Fruit fly (Drosophila melanogaster) whole organism, embryonic: ENCODE measurements around the gene hry.

Experiments
- Awh ChIP-seq: fragments of 200-800 bp; sonication (Bioruptor generic); IDR thresholded peaks from 2 replicates; pipeline ENCODE4, ENCODE4 v1.3.6; 2022; ENCODE audit warnings: missing biosample characterization, missing genetic modification characterization
- CG1233 ChIP-seq: fragments of 200-800 bp; sonication (Bioruptor generic); optimal IDR thresholded peaks from 4 replicates; lab custom pipeline; 2018; ENCODE audit warnings: missing biosample characterization, mild to moderate bottlenecking, missing genetic modification characterization
- CG13287 ChIP-seq: fragments of 200-800 bp; sonication (Bioruptor generic); IDR thresholded peaks from 2 replicates; pipeline ENCODE4 v1.3.6; 2022; ENCODE audit warnings: missing biosample characterization, missing genetic modification characterization; ENCODE audit not compliant: partially characterized antibody
- CG13296 ChIP-seq: fragments of 200-800 bp; sonication (Bioruptor generic); optimal IDR thresholded peaks from 3 replicates; lab custom pipeline; 2018; ENCODE audit warnings: missing biosample characterization, mild to moderate bottlenecking, missing genetic modification characterization
- CG14014 ChIP-seq: fragments of 200-800 bp; sonication (Bioruptor generic); IDR thresholded peaks from 2 replicates; pipeline ENCODE4 v1.3.6; 2022; ENCODE audit warnings: missing biosample characterization, missing genetic modification characterization
- CG15073 ChIP-seq: fragments of 200-800 bp; sonication (Bioruptor generic); optimal IDR thresholded peaks from 2 replicates; lab custom pipeline; 2016; ENCODE audit warnings: missing biosample characterization, missing genetic modification characterization
- CG15269 ChIP-seq: fragments of 200-800 bp; sonication (Bioruptor generic); optimal IDR thresholded peaks from 2 replicates; lab custom pipeline; 2018; ENCODE audit warnings: missing biosample characterization, mild to moderate bottlenecking, missing genetic modification characterization, moderate library complexity
- CG1603 ChIP-seq: fragments of 200-800 bp; sonication (Bioruptor generic); optimal IDR thresholded peaks from 2 replicates; lab custom pipeline; 2019; ENCODE audit warnings: missing biosample characterization, mild to moderate bottlenecking, missing genetic modification characterization, moderate library complexity
- CG16779 ChIP-seq: fragments of 200-800 bp; sonication (Bioruptor generic); IDR thresholded peaks from 2 replicates; pipeline ENCODE4 v1.3.6; 2022; ENCODE audit warnings: missing biosample characterization, missing genetic modification characterization
- CG16863 ChIP-seq: fragments of 200-800 bp; sonication (Bioruptor generic); optimal IDR thresholded peaks from 3 replicates; lab custom pipeline; 2016; ENCODE audit warnings: missing biosample characterization, missing genetic modification characterization
- CG17361 ChIP-seq: fragments of 200-800 bp; sonication (Bioruptor generic); IDR thresholded peaks from 3 replicates; pipeline ENCODE4 v1.3.6; 2022; ENCODE audit warnings: missing biosample characterization, missing genetic modification characterization
- CG17612 ChIP-seq: fragments of 200-800 bp; sonication (Bioruptor generic); IDR thresholded peaks from 2 replicates; pipeline ENCODE4 v1.3.6; 2022; ENCODE audit warnings: missing biosample characterization, missing genetic modification characterization
- CG1792 ChIP-seq: fragments of 200-800 bp; sonication (Bioruptor generic); optimal IDR thresholded peaks from 2 replicates; lab custom pipeline; 2016; ENCODE audit warnings: missing biosample characterization, missing genetic modification characterization
- CG2875 ChIP-seq: fragments of 200-800 bp; sonication (Bioruptor generic); optimal IDR thresholded peaks from 2 replicates; lab custom pipeline; 2017; ENCODE audit warnings: missing biosample characterization, mild to moderate bottlenecking, missing genetic modification characterization, missing genetic modification reagents
- CG4360 ChIP-seq: fragments of 200-800 bp; sonication (Bioruptor generic); IDR thresholded peaks from 2 replicates; pipeline ENCODE4 v1.3.6; 2022; ENCODE audit warnings: missing biosample characterization, missing genetic modification characterization
- CG4424 ChIP-seq: fragments of 200-800 bp; sonication (Bioruptor generic); optimal IDR thresholded peaks from 3 replicates; lab custom pipeline; 2016; ENCODE audit warnings: missing biosample characterization, missing genetic modification characterization
- CG4707 ChIP-seq: fragments of 200-800 bp; sonication (Bioruptor generic); optimal IDR thresholded peaks from 2 replicates; lab custom pipeline; 2018; ENCODE audit warnings: missing biosample characterization, mild to moderate bottlenecking, missing genetic modification characterization, moderate library complexity
- CG5953 ChIP-seq: fragments of 200-800 bp; sonication (Bioruptor generic); IDR thresholded peaks from 2 replicates; pipeline ENCODE4 v1.3.6; 2022; ENCODE audit warnings: missing biosample characterization, missing genetic modification characterization
- CG6813 ChIP-seq: fragments of 200-800 bp; sonication (Bioruptor generic); optimal IDR thresholded peaks from 2 replicates; lab custom pipeline; 2017; ENCODE audit warnings: missing biosample characterization, missing genetic modification characterization, mild to moderate bottlenecking, moderate library complexity, missing genetic modification reagents
- CG7987 ChIP-seq: fragments of 200-800 bp; sonication (Bioruptor generic); optimal IDR thresholded peaks from 2 replicates; lab custom pipeline; 2018; ENCODE audit warnings: missing biosample characterization, mild to moderate bottlenecking, missing genetic modification characterization, moderate library complexity
- CG8089 ChIP-seq: fragments of 200-800 bp; sonication (Bioruptor generic); optimal IDR thresholded peaks from 3 replicates; lab custom pipeline; 2016; ENCODE audit warnings: missing biosample characterization, missing genetic modification characterization
- CG8281 ChIP-seq: fragments of 200-800 bp; sonication (Bioruptor generic); optimal IDR thresholded peaks from 2 replicates; lab custom pipeline; 2018; ENCODE audit warnings: missing biosample characterization, mild to moderate bottlenecking, missing genetic modification characterization, moderate library complexity
- Deaf1 ChIP-seq: fragments of 200-800 bp; optimal IDR thresholded peaks from 3 replicates; lab custom pipeline; 2019; ENCODE audit warnings: missing biosample characterization, mild to moderate bottlenecking, missing genetic modification characterization, moderate library complexity
- Dll ChIP-seq: fragments of 200-800 bp; sonication (Bioruptor generic); IDR thresholded peaks from 4 replicates; pipeline ENCODE4 v1.3.6; 2022; ENCODE audit warnings: missing biosample characterization, missing genetic modification characterization; ENCODE audit not compliant: partially characterized antibody
- HLH4C ChIP-seq: fragments of 200-800 bp; sonication (Bioruptor generic); IDR thresholded peaks from 3 replicates; pipeline ENCODE4 v1.3.6; 2022; ENCODE audit warnings: missing biosample characterization, missing genetic modification characterization; ENCODE audit not compliant: partially characterized antibody
- Hand ChIP-seq: fragments of 200-800 bp; sonication (Bioruptor generic); optimal IDR thresholded peaks from 2 replicates; lab custom pipeline; 2017; ENCODE audit warnings: mild to moderate bottlenecking, missing biosample characterization, missing genetic modification reagents, missing genetic modification characterization
- Hmr ChIP-seq: fragments of 200-800 bp; sonication (Bioruptor generic); optimal IDR thresholded peaks from 3 replicates; lab custom pipeline; 2017; ENCODE audit warnings: mild to moderate bottlenecking, missing biosample characterization, missing genetic modification reagents, missing genetic modification characterization
- Hr39 ChIP-seq: fragments of >200 bp; optimal IDR thresholded peaks from 2 replicates; lab custom pipeline; 2017
- Hr78 ChIP-seq, 2 experiments: fragments of 200-800 bp in 1 of 2; fragments of >200 bp in 1 of 2; sonication (Bioruptor generic) in 1 of 2; optimal IDR thresholded peaks; 2 replicates each; lab custom pipeline; 2017 to 2019; ENCODE audit warnings: missing biosample characterization in 2 of 2, missing genetic modification characterization in 2 of 2, mild to moderate bottlenecking in 1 of 2, moderate library complexity in 1 of 2
- Meics ChIP-seq: fragments of 200-800 bp; sonication (Bioruptor generic); optimal IDR thresholded peaks from 2 replicates; lab custom pipeline; 2017; ENCODE audit warnings: missing biosample characterization, mild to moderate bottlenecking, missing genetic modification characterization
- Neu2 ChIP-seq: fragments of 200-800 bp; sonication (Bioruptor generic); optimal IDR thresholded peaks from 3 replicates; lab custom pipeline; 2016; ENCODE audit warnings: missing biosample characterization, missing genetic modification characterization, borderline replicate concordance
- Nf-YC ChIP-seq: fragments of 200-800 bp; optimal IDR thresholded peaks from 3 replicates; lab custom pipeline; 2019; ENCODE audit warnings: missing biosample characterization, mild to moderate bottlenecking, missing genetic modification characterization, moderate library complexity
- PHDP ChIP-seq: fragments of 200-800 bp; sonication (Bioruptor generic); optimal IDR thresholded peaks from 3 replicates; lab custom pipeline; 2018; ENCODE audit warnings: missing biosample characterization, mild to moderate bottlenecking, missing genetic modification characterization, moderate library complexity
- btn ChIP-seq: fragments of 200-800 bp; sonication (Bioruptor generic); optimal IDR thresholded peaks from 2 replicates; lab custom pipeline; 2016; ENCODE audit warnings: missing biosample characterization, missing genetic modification characterization
- da ChIP-seq: fragments of 200-800 bp; sonication (Bioruptor generic); optimal IDR thresholded peaks from 2 replicates; lab custom pipeline; 2016; ENCODE audit warnings: missing biosample characterization, missing genetic modification characterization
- fd3F ChIP-seq: fragments of 200-800 bp; sonication (Bioruptor generic); optimal IDR thresholded peaks from 2 replicates; lab custom pipeline; 2018; ENCODE audit warnings: missing biosample characterization, mild to moderate bottlenecking, missing genetic modification characterization, moderate library complexity
- fru ChIP-seq: fragments of >200 bp; optimal IDR thresholded peaks from 2 replicates; lab custom pipeline; 2017
- gce ChIP-seq: fragments of 200-800 bp; sonication (Bioruptor generic); IDR thresholded peaks from 3 replicates; pipeline ENCODE4 v1.3.6; 2022; ENCODE audit warnings: missing biosample characterization, missing genetic modification characterization
- gsb-n ChIP-seq: fragments of 200-800 bp; sonication (Bioruptor generic); optimal IDR thresholded peaks from 3 replicates; lab custom pipeline; 2018; ENCODE audit warnings: missing biosample characterization, mild to moderate bottlenecking, missing genetic modification characterization
- hbn ChIP-seq: fragments of 200-800 bp; sonication (Bioruptor generic); IDR thresholded peaks from 2 replicates; pipeline ENCODE4 v1.3.6; 2022; ENCODE audit warnings: missing biosample characterization, missing genetic modification characterization; ENCODE audit not compliant: partially characterized antibody
- her ChIP-seq: fragments of 200-800 bp; sonication (Bioruptor generic); optimal IDR thresholded peaks from 2 replicates; lab custom pipeline; 2016; ENCODE audit warnings: missing biosample characterization, missing genetic modification characterization
- psq ChIP-seq: fragments of 200-800 bp; sonication (Bioruptor generic); optimal IDR thresholded peaks from 2 replicates; lab custom pipeline; 2017; ENCODE audit warnings: missing biosample characterization, missing genetic modification characterization
- rib ChIP-seq: fragments of 200-800 bp; sonication (Bioruptor generic); IDR thresholded peaks from 2 replicates; pipeline ENCODE4 v1.3.6; 2022; ENCODE audit warnings: missing biosample characterization, missing genetic modification characterization
- seq ChIP-seq: fragments of 200-800 bp; sonication (Bioruptor generic); IDR thresholded peaks from 2 replicates; pipeline ENCODE4 v1.3.6; 2022; ENCODE audit warnings: missing biosample characterization, missing genetic modification characterization
- slp2 ChIP-seq: fragments of 200-800 bp; sonication (Bioruptor generic); optimal IDR thresholded peaks from 2 replicates; lab custom pipeline; 2016; ENCODE audit warnings: missing biosample characterization, missing genetic modification characterization
- so ChIP-seq: fragments of 200-800 bp; sonication (Bioruptor generic); IDR thresholded peaks from 3 replicates; pipeline ENCODE4 v1.3.6; 2022; ENCODE audit warnings: missing biosample characterization, missing genetic modification characterization
- sug ChIP-seq: fragments of 200-800 bp; optimal IDR thresholded peaks from 2 replicates; lab custom pipeline; 2019; ENCODE audit warnings: missing biosample characterization, mild to moderate bottlenecking, missing genetic modification characterization, moderate library complexity
- toy ChIP-seq: fragments of 200-800 bp; sonication (Bioruptor generic); IDR thresholded peaks from 2 replicates; pipeline ENCODE4 v1.3.6; 2022; ENCODE audit warnings: missing biosample characterization, missing genetic modification characterization
- wek ChIP-seq: fragments of 200-800 bp; sonication (Bioruptor generic); optimal IDR thresholded peaks from 3 replicates; lab custom pipeline; 2018; ENCODE audit warnings: missing biosample characterization, mild to moderate bottlenecking, missing genetic modification characterization, moderate library complexity
- zen2 ChIP-seq: fragments of 200-800 bp; sonication (Bioruptor generic); IDR thresholded peaks from 3 replicates; pipeline ENCODE4 v1.3.6; 2022; ENCODE audit warnings: missing biosample characterization, missing genetic modification characterization; ENCODE audit not compliant: partially characterized antibody

hry gene

dm6 chr3L:8697862-8698261, 22.3 kb downstream of the hry start (continued):
- TF ChIP-seq Meics (GFP tag; lab: Kevin White, UChicago) = peak; percentile 8
- TF ChIP-seq CG17612 (GFP tag; lab: Robert Waterston, UW) = no peak
- TF ChIP-seq sug (tag; lab: Kevin White, UChicago) = peak; percentile 85
- no peak; the same call in 1 of the 2 replicates for TF ChIP-seq Awh (GFP tag; lab: Robert Waterston, UW)
- no peak for TF ChIP-seq Dll (GFP tag; lab: Robert Waterston, UW)
- TF ChIP-seq CG13296 (GFP tag; lab: Kevin White, UChicago) = no peak
- 0 out of 3 replicates have a peak, but pooled peaks have one; percentile 35 for TF ChIP-seq so
- no peak for TF ChIP-seq hbn
- no peak for TF ChIP-seq CG6813 (GFP tag; lab: Kevin White, UChicago)
- TF ChIP-seq her = no peak
- TF ChIP-seq Neu2 = no peak
- TF ChIP-seq gce (GFP tag; lab: Robert Waterston, UW) = no peak
- peak; percentile 15 for TF ChIP-seq Hr39 (lab: Kevin White, UChicago)
- no peak for TF ChIP-seq fd3F (GFP tag; lab: Kevin White, UChicago)
- 0 out of 3 replicates have a peak, but pooled peaks have one; percentile 33 for TF ChIP-seq zen2
- no peak for TF ChIP-seq CG1603 (tag; lab: Kevin White, UChicago)
- no peak for TF ChIP-seq CG4360 (GFP tag; lab: Robert Waterston, UW)
- peak; percentile 100 for TF ChIP-seq CG8281 (tag; lab: Kevin White, UChicago)
- peak; percentile 9 for TF ChIP-seq Hmr (GFP tag; lab: Kevin White, UChicago)
- TF ChIP-seq Hr78 (GFP tag; optimal IDR thresholded peaks at IDR 0.05; lab: Kevin White, UChicago) = peak in 1 of 2 experiments; percentile 10
- TF ChIP-seq CG7987 (GFP tag; lab: Kevin White, UChicago) = peak; percentile 99
- 0 out of 2 replicates have a peak, but pooled peaks have one; percentile 9 for TF ChIP-seq CG5953 (GFP tag; lab: Robert Waterston, UW)
- no peak for TF ChIP-seq CG15073 (GFP tag; lab: Kevin White, UChicago)
- no peak for TF ChIP-seq CG8089 (GFP tag; lab: Kevin White, UChicago)
- no peak for TF ChIP-seq HLH4C
- TF ChIP-seq CG4424 (GFP tag; lab: Kevin White, UChicago) = no peak
- no peak for TF ChIP-seq CG17361 (GFP tag; lab: Robert Waterston, UW)
- no peak for TF ChIP-seq Hand
- no peak for TF ChIP-seq da (GFP tag; lab: Kevin White, UChicago)
- TF ChIP-seq CG1233 (GFP tag; lab: Kevin White, UChicago) = peak; percentile 12
- TF ChIP-seq CG14014 (GFP tag; lab: Robert Waterston, UW) = peak; percentile 37; the same call in 1 of the 2 replicates
- TF ChIP-seq CG15269 (tag; lab: Kevin White, UChicago) = peak; percentile 45
- no peak for TF ChIP-seq CG4707 (GFP tag; lab: Kevin White, UChicago)
- no peak for TF ChIP-seq rib (GFP tag; lab: Robert Waterston, UW)
- peak; percentile 89 for TF ChIP-seq Deaf1
- TF ChIP-seq CG13287 = peak; percentile 23; the same call in 1 of the 2 replicates
- no peak for TF ChIP-seq CG16863
- no peak for TF ChIP-seq PHDP
- TF ChIP-seq Nf-YC (tag; lab: Kevin White, UChicago) = peak; percentile 44
- no peak for TF ChIP-seq fru (lab: Kevin White, UChicago)
- TF ChIP-seq CG2875 (GFP tag; lab: Kevin White, UChicago) = no peak
- TF ChIP-seq CG1792 (GFP tag; lab: Kevin White, UChicago) = no peak
- 0 out of 2 replicates have a peak, but pooled peaks have one; percentile 39 for TF ChIP-seq seq (GFP tag; lab: Robert Waterston, UW)
- no peak for TF ChIP-seq btn
- TF ChIP-seq CG16779 = no peak
- no peak for TF ChIP-seq wek (GFP tag; lab: Kevin White, UChicago)
- TF ChIP-seq gsb-n (tag; lab: Kevin White, UChicago) = no peak
- TF ChIP-seq psq (GFP tag; lab: Kevin White, UChicago) = no peak
- no peak for TF ChIP-seq slp2 (GFP tag; lab: Kevin White, UChicago)
- no peak for TF ChIP-seq toy (GFP tag; lab: Robert Waterston, UW)
